Fruit fly (Drosophila melanogaster): Measurements from ENCODE around the gene CG5114.

Gene CG5114

dm6 chr3L:14976026-14976425 lies 6.6 kb upstream of the CG5114 start:
- no peak for TF ChIP-seq Myc (optimal IDR thresholded peaks at IDR 0.05)
- TF ChIP-seq insv (optimal IDR thresholded peaks at IDR 0.05), result no peak
- no peak for TF ChIP-seq ttk (optimal IDR thresholded peaks at IDR 0.05)
- no peak for TF ChIP-seq h (optimal IDR thresholded peaks at IDR 0.05)
- no peak for TF ChIP-seq psq (optimal IDR thresholded peaks at IDR 0.05)
- TF ChIP-seq Sin3A (optimal IDR thresholded peaks at IDR 0.05), result no peak

dm6 chr3L:14977536-14978495 lies 4.8 kb upstream of the CG5114 start:
- TF ChIP-seq psq (optimal IDR thresholded peaks at IDR 0.05), result no peak
- TF ChIP-seq insv (optimal IDR thresholded peaks at IDR 0.05), result no peak

- TF ChIP-seq insv (optimal IDR thresholded peaks at IDR 0.05), result no peak
- TF ChIP-seq Sin3A (optimal IDR thresholded peaks at IDR 0.05), result no peak
- TF ChIP-seq h (optimal IDR thresholded peaks at IDR 0.05), result no peak
- TF ChIP-seq Myc (optimal IDR thresholded peaks at IDR 0.05), result no peak
- no peak for TF ChIP-seq ttk (optimal IDR thresholded peaks at IDR 0.05)
- no peak for TF ChIP-seq psq (optimal IDR thresholded peaks at IDR 0.05)
Observed at dm6 chr3L:14978496-14978894, 4.1 kb upstream of the CG5114 start.

dm6 chr3L:14979332-14979731 lies 3.3 kb upstream of the CG5114 start, which contains the start of gene CG3349:
TSS of gene CG3349 (plus strand) at chr3L:14979620.
- no peak for TF ChIP-seq h (optimal IDR thresholded peaks at IDR 0.05)

dm6 chr3L:14980038-14980437 lies 2.6 kb upstream of the CG5114 start:
- no peak for TF ChIP-seq psq (optimal IDR thresholded peaks at IDR 0.05)
- TF ChIP-seq h (optimal IDR thresholded peaks at IDR 0.05), result no peak
- TF ChIP-seq ttk (optimal IDR thresholded peaks at IDR 0.05), result no peak
- TF ChIP-seq Myc (optimal IDR thresholded peaks at IDR 0.05), result no peak
- no peak for TF ChIP-seq Sin3A (optimal IDR thresholded peaks at IDR 0.05)
- no peak for TF ChIP-seq insv (optimal IDR thresholded peaks at IDR 0.05)

- TF ChIP-seq Myc (optimal IDR thresholded peaks at IDR 0.05) (no peak), insv (optimal IDR thresholded peaks at IDR 0.05) (no peak), psq (optimal IDR thresholded peaks at IDR 0.05) (no peak), Sin3A (optimal IDR thresholded peaks at IDR 0.05) (no peak), h (optimal IDR thresholded peaks at IDR 0.05) (no peak), ttk (optimal IDR thresholded peaks at IDR 0.05) (no peak)
Observed at dm6 chr3L:14984521-14985150, 2.0 kb downstream of the CG5114 start, which contains the start of gene mnd. TSS of gene mnd (plus strand) at chr3L:14985100.

dm6 chr3L:14986340-14986916 lies 3.8 kb downstream of the CG5114 start:
- TF ChIP-seq insv (optimal IDR thresholded peaks at IDR 0.05), result no peak
- TF ChIP-seq psq (optimal IDR thresholded peaks at IDR 0.05), result no peak
- TF ChIP-seq Myc (optimal IDR thresholded peaks at IDR 0.05), result no peak
- TF ChIP-seq ttk (optimal IDR thresholded peaks at IDR 0.05), result no peak
- TF ChIP-seq Sin3A (optimal IDR thresholded peaks at IDR 0.05), result no peak

- no peak for TF ChIP-seq insv (optimal IDR thresholded peaks at IDR 0.05)
- TF ChIP-seq psq (optimal IDR thresholded peaks at IDR 0.05), result no peak
- TF ChIP-seq Myc (optimal IDR thresholded peaks at IDR 0.05), result no peak
- no peak for TF ChIP-seq ttk (optimal IDR thresholded peaks at IDR 0.05)
- no peak for TF ChIP-seq Sin3A (optimal IDR thresholded peaks at IDR 0.05)
- TF ChIP-seq h (optimal IDR thresholded peaks at IDR 0.05), result no peak
Observed at dm6 chr3L:14986984-14987896, 4.6 kb downstream of the CG5114 start.

dm6 chr3L:14988231-14988630 lies 5.6 kb downstream of the CG5114 start:
- TF ChIP-seq h (optimal IDR thresholded peaks at IDR 0.05), result no peak
- TF ChIP-seq ttk (optimal IDR thresholded peaks at IDR 0.05), result no peak
- no peak for TF ChIP-seq psq (optimal IDR thresholded peaks at IDR 0.05)
- TF ChIP-seq insv (optimal IDR thresholded peaks at IDR 0.05), result no peak
- TF ChIP-seq Myc (optimal IDR thresholded peaks at IDR 0.05), result no peak
- no peak for TF ChIP-seq Sin3A (optimal IDR thresholded peaks at IDR 0.05)

dm6 chr3L:14989879-14990278 lies 7.2 kb downstream of the CG5114 start:
- TF ChIP-seq ttk (optimal IDR thresholded peaks at IDR 0.05) (no peak), psq (optimal IDR thresholded peaks at IDR 0.05) (no peak), Sin3A (optimal IDR thresholded peaks at IDR 0.05) (no peak), h (optimal IDR thresholded peaks at IDR 0.05) (no peak), insv (optimal IDR thresholded peaks at IDR 0.05) (no peak)

- TF ChIP-seq psq (optimal IDR thresholded peaks at IDR 0.05) (no peak), insv (optimal IDR thresholded peaks at IDR 0.05) (no peak), h (optimal IDR thresholded peaks at IDR 0.05) (no peak), Sin3A (optimal IDR thresholded peaks at IDR 0.05) (no peak), ttk (optimal IDR thresholded peaks at IDR 0.05) (no peak), Myc (optimal IDR thresholded peaks at IDR 0.05) (no peak)
Observed at dm6 chr3L:14992025-14992424, 9.4 kb downstream of the CG5114 start, which contains the start of gene Zip71B. TSS of gene Zip71B (plus strand) at chr3L:14992289.
